Worm (Caenorhabditis elegans) whole organism, early embryonic: Measurements from ENCODE around the gene clec-258.

Source experiments
- B0310.2 ChIP-seq: sonication (generic microtip); optimal IDR thresholded peaks from 2 replicates; lab custom pipeline; 2016; ENCODE audit warnings: mild to moderate bottlenecking, missing genetic modification characterization, missing compliant biosample characterization
- F13C5.2 ChIP-seq: sonication (generic microtip); optimal IDR thresholded peaks from 2 replicates; lab custom pipeline; 2017; ENCODE audit warnings: mild to moderate bottlenecking, missing genetic modification characterization, inconsistent platforms, missing compliant biosample characterization
- aly-1 ChIP-seq: sonication (generic microtip); optimal IDR thresholded peaks from 2 replicates; lab custom pipeline; 2016; ENCODE audit warnings: missing genetic modification characterization, missing compliant biosample characterization
- ama-1 ChIP-seq: fragments of 150-350 bp; optimal IDR thresholded peaks from 2 replicates; lab custom pipeline; 2014
- ceh-13 ChIP-seq: fragments of 200-800 bp; sonication (Bioruptor generic); optimal IDR thresholded peaks from 2 replicates; lab custom pipeline; 2018; ENCODE audit warnings: mild to moderate bottlenecking, missing genetic modification characterization, missing compliant biosample characterization
- ceh-36 ChIP-seq: sonication (generic microtip); optimal IDR thresholded peaks from 2 replicates; lab custom pipeline; 2016; ENCODE audit warnings: missing genetic modification characterization, inconsistent platforms, missing compliant biosample characterization
- ets-7 ChIP-seq: sonication (generic microtip); optimal IDR thresholded peaks from 2 replicates; lab custom pipeline; 2016; ENCODE audit warnings: missing genotype, missing genetic modification characterization, missing compliant biosample characterization
- flt-1 ChIP-seq: fragments of 200-800 bp; sonication (Bioruptor generic); IDR thresholded peaks from 2 replicates; pipeline ENCODE4 v1.3.6; 2022; ENCODE audit warnings: missing genetic modification characterization, missing compliant biosample characterization
- hmbx-1 ChIP-seq: sonication (generic microtip); optimal IDR thresholded peaks from 2 replicates; lab custom pipeline; 2016; ENCODE audit warnings: mild to moderate bottlenecking, missing genetic modification characterization, missing compliant biosample characterization
- hmg-4 ChIP-seq: fragments of 200-800 bp; sonication (Bioruptor generic); optimal IDR thresholded peaks from 2 replicates; lab custom pipeline; 2018; ENCODE audit warnings: mild to moderate bottlenecking, missing genetic modification characterization, missing compliant biosample characterization
- hnd-1 ChIP-seq: sonication (generic microtip); optimal IDR thresholded peaks from 2 replicates; lab custom pipeline; 2016; ENCODE audit warnings: missing genetic modification characterization, missing compliant biosample characterization
- pes-1 ChIP-seq: fragments of 200-800 bp; sonication (Bioruptor generic); IDR thresholded peaks from 2 replicates; pipeline ENCODE4 v1.3.6; 2022; ENCODE audit warnings: missing genetic modification reagents, missing genetic modification characterization, missing compliant biosample characterization
- scrt-1 ChIP-seq: fragments of 200-800 bp; sonication (Bioruptor generic); IDR thresholded peaks from 2 replicates; pipeline ENCODE4 v1.3.6; 2022; ENCODE audit warnings: missing genetic modification characterization, missing compliant biosample characterization
- sea-1 ChIP-seq: fragments of 200-800 bp; sonication (Bioruptor generic); conservative IDR thresholded peaks from 2 replicates; pipeline ENCODE4 v1.3.6; 2022; ENCODE audit warnings: missing genetic modification characterization, missing compliant biosample characterization
- tbx-11 ChIP-seq: fragments of 200-800 bp; sonication (Bioruptor generic); IDR thresholded peaks from 2 replicates; pipeline ENCODE4 v1.3.6; 2022; ENCODE audit warnings: missing genetic modification characterization, missing compliant biosample characterization
- tbx-37 ChIP-seq: fragments of 200-800 bp; sonication (Bioruptor generic); conservative IDR thresholded peaks from 2 replicates; pipeline ENCODE4 v1.3.6; 2022; ENCODE audit warnings: missing genetic modification reagents, missing genetic modification characterization, missing compliant biosample characterization
- tra-4 ChIP-seq: sonication (generic microtip); optimal IDR thresholded peaks from 2 replicates; lab custom pipeline; 2017; ENCODE audit warnings: missing genetic modification characterization, missing compliant biosample characterization

clec-258 gene

ce11 chrV:19771660-19772059, 16.6 kb upstream of the clec-258 start, which contains the start of gene M162.15:
Gene M162.15, minus strand, starts transcription at chrV:19771760.
- TF ChIP-seq B0310.2 (tag; lab: Kevin White, UChicago) (no peak), tbx-37 (GFP tag; lab: Robert Waterston, UW) (no peak), sea-1 (GFP tag; lab: Robert Waterston, UW) (no peak), pes-1 (GFP tag; lab: Robert Waterston, UW) (no peak), hmg-4 (GFP tag; lab: Kevin White, UChicago) (no peak), scrt-1 (GFP tag; lab: Robert Waterston, UW) (no peak), ets-7 (tag; lab: Kevin White, UChicago) (no peak), F13C5.2 (no peak)

ce11 chrV:19777227-19777626, 11.0 kb upstream of the clec-258 start, which contains the start of gene fbxa-118:
Gene fbxa-118, minus strand, starts transcription at chrV:19777327.
- no peak for TF ChIP-seq tbx-11 (GFP tag; lab: Robert Waterston, UW)
- no peak for TF ChIP-seq B0310.2 (tag; lab: Kevin White, UChicago)
- TF ChIP-seq ama-1: no peak
- TF ChIP-seq tra-4 (tag; lab: Kevin White, UChicago): no peak
- no peak for TF ChIP-seq scrt-1 (GFP tag; lab: Robert Waterston, UW)
- TF ChIP-seq aly-1: no peak
- TF ChIP-seq hmg-4 (GFP tag; lab: Kevin White, UChicago): no peak

DNA sequence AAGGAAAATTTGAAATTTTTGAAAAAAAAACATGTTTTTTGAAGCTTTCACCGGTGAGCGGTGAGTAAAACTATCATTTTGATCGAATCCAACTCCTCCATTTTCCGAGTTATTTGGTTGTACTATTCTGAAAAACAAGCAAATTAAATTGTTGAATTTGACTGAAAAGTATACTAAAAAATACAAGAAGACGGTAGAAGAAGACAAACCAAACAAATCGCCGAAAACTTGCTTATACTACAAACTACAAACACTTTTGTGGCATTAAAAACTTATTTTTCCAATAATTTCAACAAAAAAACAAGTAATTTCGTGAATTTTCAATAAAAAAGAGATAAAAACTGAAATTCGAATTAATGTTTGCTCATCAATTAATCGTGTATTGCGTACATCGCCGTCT, 9.6 kb upstream of the clec-258 start, which contains the start of gene fbxa-194:
Gene fbxa-194 (minus strand): TSS at position 101 of the 400 bp plus-strand sequence.
- no peak for TF ChIP-seq ama-1
- no peak for TF ChIP-seq ceh-13
- TF ChIP-seq B0310.2 (tag; lab: Kevin White, UChicago): no peak
- no peak for TF ChIP-seq pes-1 (GFP tag; lab: Robert Waterston, UW)
- TF ChIP-seq scrt-1 (GFP tag; lab: Robert Waterston, UW): no peak
- TF ChIP-seq flt-1 (GFP tag; lab: Robert Waterston, UW): no peak
- TF ChIP-seq hmg-4 (GFP tag; lab: Kevin White, UChicago): no peak
- TF ChIP-seq sea-1 (GFP tag; lab: Robert Waterston, UW): no peak
- no peak for TF ChIP-seq tra-4 (tag; lab: Kevin White, UChicago)
- no peak for TF ChIP-seq hmbx-1
- no peak for TF ChIP-seq hnd-1

DNA sequence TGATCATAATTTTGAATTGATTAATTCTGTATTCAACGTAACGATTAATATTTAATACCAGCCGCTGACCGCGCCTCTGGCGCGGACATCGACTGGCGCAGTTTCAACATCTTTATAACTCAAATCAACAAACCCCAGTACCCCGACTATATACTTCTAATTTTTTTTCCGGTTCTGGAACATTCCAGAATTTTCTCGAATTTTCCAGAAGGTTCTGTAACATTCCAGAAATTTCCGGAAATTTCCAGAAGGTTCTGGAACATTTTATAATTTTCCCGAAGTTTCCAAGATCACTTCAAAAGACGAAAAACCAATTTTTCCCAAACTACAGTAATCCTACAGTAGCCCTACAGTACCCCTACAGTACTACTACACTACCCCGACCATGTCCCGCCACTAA, 9.0 kb upstream of the clec-258 start:
- TF ChIP-seq flt-1 (GFP tag; lab: Robert Waterston, UW) (no peak), ceh-13 (no peak), ets-7 (tag; lab: Kevin White, UChicago) (no peak), tbx-37 (GFP tag; lab: Robert Waterston, UW) (no peak), F13C5.2 (no peak), pes-1 (GFP tag; lab: Robert Waterston, UW) (no peak), B0310.2 (tag; lab: Kevin White, UChicago) (no peak), tbx-11 (GFP tag; lab: Robert Waterston, UW) (no peak), ama-1 (no peak), scrt-1 (GFP tag; lab: Robert Waterston, UW) (no peak), hmbx-1 (no peak), hmg-4 (GFP tag; lab: Kevin White, UChicago) (no peak), aly-1 (no peak), ceh-36 (no peak), tra-4 (tag; lab: Kevin White, UChicago) (no peak)

- TF ChIP-seq scrt-1 (GFP tag; lab: Robert Waterston, UW) (no peak), F13C5.2 (no peak), tbx-11 (GFP tag; lab: Robert Waterston, UW) (no peak), ceh-13 (no peak), hnd-1 (no peak), hmg-4 (GFP tag; lab: Kevin White, UChicago) (no peak), hmbx-1 (no peak), ceh-36 (no peak), sea-1 (GFP tag; lab: Robert Waterston, UW) (no peak), tbx-37 (GFP tag; lab: Robert Waterston, UW) (no peak), tra-4 (tag; lab: Kevin White, UChicago) (no peak), aly-1 (no peak), B0310.2 (tag; lab: Kevin White, UChicago) (no peak)
These were observed 4.4 kb upstream of the clec-258 start, which contains the start of gene srt-45 for ce11 chrV:19783829-19784228. Gene srt-45, plus strand, starts transcription at chrV:19784129.

DNA sequence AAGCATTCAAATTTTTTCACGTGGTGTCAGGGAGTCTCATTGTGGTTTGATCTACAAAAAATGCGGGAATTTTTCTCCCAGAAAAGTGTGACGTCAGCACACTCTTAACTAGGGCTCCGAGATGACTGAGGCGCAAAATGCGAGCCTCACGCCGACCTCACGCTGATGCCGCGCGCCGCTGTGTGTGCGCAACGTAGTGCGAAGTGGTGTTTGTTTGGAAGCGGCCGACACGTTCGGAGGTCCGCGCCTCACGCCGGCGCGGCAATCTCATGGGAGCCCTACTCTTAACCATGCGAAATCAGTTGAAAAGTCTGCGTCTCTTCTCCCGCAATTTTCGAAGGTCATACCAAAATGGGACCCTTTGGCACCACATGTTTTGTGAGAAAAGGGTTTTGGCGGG, 2.0 kb downstream of the clec-258 start:
- TF ChIP-seq tbx-37 (GFP tag; lab: Robert Waterston, UW): no peak
- no peak for TF ChIP-seq ets-7 (tag; lab: Kevin White, UChicago)
- TF ChIP-seq tbx-11 (GFP tag; lab: Robert Waterston, UW): no peak
- TF ChIP-seq ama-1: no peak
- TF ChIP-seq ceh-13: no peak
- no peak for TF ChIP-seq B0310.2 (tag; lab: Kevin White, UChicago)
- no peak for TF ChIP-seq F13C5.2

ce11 chrV:19794931-19795330, 6.7 kb downstream of the clec-258 start, which contains the start of gene M162.7:
Gene M162.7, minus strand, starts transcription at chrV:19795031.
- no peak for TF ChIP-seq tra-4 (tag; lab: Kevin White, UChicago)
- TF ChIP-seq flt-1 (GFP tag; lab: Robert Waterston, UW): no peak
- TF ChIP-seq ama-1: no peak
- TF ChIP-seq hnd-1: no peak
- no peak for TF ChIP-seq ceh-36
- no peak for TF ChIP-seq ets-7 (tag; lab: Kevin White, UChicago)

DNA sequence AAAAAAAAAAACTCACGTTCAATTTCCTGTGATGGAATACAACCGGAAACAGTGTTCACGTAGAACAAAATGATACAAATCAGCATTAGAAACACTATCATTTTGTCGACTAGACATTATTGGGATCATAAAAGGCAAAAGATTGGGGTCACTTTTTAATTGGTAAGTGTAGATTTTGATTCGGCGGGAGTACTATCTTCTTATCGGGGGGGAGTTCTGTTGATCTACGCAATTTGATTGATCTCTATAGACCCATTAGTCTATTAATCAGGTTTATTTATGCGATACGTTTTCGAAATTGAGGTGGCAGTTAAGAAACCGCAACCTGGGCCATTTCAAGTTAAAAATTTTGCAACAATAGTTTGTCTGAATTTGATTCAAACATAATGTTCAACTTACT, 12.8 kb downstream of the clec-258 start, which contains the start of gene Y116F11B.2:
Gene Y116F11B.2 (minus strand): TSS at position 101 of the 400 bp plus-strand sequence.
- TF ChIP-seq aly-1 (no peak), hnd-1 (no peak), B0310.2 (tag; lab: Kevin White, UChicago) (no peak), pes-1 (GFP tag; lab: Robert Waterston, UW) (no peak), hmbx-1 (no peak), tbx-37 (GFP tag; lab: Robert Waterston, UW) (no peak)
